Worm (Caenorhabditis elegans) whole organism, L2 larva: ENCODE measurements around the gene T10G3.3.
"Not testable (repeated sequence)": the region's sequence is repeated elsewhere in the genome, so short reads cannot be mapped to it uniquely, and the experiment has no call there.

Experiments used
- F13H6.1 ChIP-seq: sonication (generic microtip); optimal IDR thresholded peaks from 2 replicates; lab custom pipeline; 2016; ENCODE audit warnings: missing genetic modification characterization, missing compliant biosample characterization
- R02D3.7 ChIP-seq: fragments of 150-350 bp; optimal IDR thresholded peaks from 2 replicates; lab custom pipeline; 2014; ENCODE audit warnings: missing biosample characterization, missing genetic modification characterization
- Y55F3AM.14 ChIP-seq: fragments of 200-800 bp; sonication (Bioruptor generic); optimal IDR thresholded peaks from 2 replicates; lab custom pipeline; 2018; ENCODE audit warnings: mild to moderate bottlenecking, missing genetic modification characterization, missing compliant biosample characterization
- ama-1 ChIP-seq: fragments of 150-350 bp; optimal IDR thresholded peaks from 2 replicates; lab custom pipeline; 2018; ENCODE audit warnings: inconsistent platforms
- blmp-1 ChIP-seq: sonication (generic microtip); optimal IDR thresholded peaks from 2 replicates; lab custom pipeline; 2017; ENCODE audit warnings: missing genetic modification characterization, mild to moderate bottlenecking, missing compliant biosample characterization, antibody characterized with exemption, moderate library complexity; ENCODE audit not compliant: insufficient read depth
- ceh-82 ChIP-seq: fragments of 150-350 bp; optimal IDR thresholded peaks from 2 replicates; lab custom pipeline; 2014; ENCODE audit warnings: missing biosample characterization, missing genetic modification characterization
- dmd-4 ChIP-seq: sonication (generic microtip); optimal IDR thresholded peaks from 2 replicates; lab custom pipeline; 2017; ENCODE audit warnings: missing biosample characterization, missing genetic modification characterization
- elt-3 ChIP-seq: sonication (generic microtip); optimal IDR thresholded peaks from 2 replicates; lab custom pipeline; 2017; ENCODE audit warnings: missing biosample characterization, missing genetic modification characterization
- gmeb-1 ChIP-seq: fragments of 150-350 bp; optimal IDR thresholded peaks from 2 replicates; lab custom pipeline; 2014; ENCODE audit warnings: missing biosample characterization, missing genetic modification characterization
- lin-11 ChIP-seq: fragments of 150-350 bp; sonication (generic microtip); optimal IDR thresholded peaks from 2 replicates; lab custom pipeline; 2014; ENCODE audit warnings: missing biosample characterization, missing genetic modification characterization, inconsistent platforms, mixed read lengths
- lin-39 ChIP-seq: fragments of 150-350 bp; optimal IDR thresholded peaks from 2 replicates; lab custom pipeline; 2014; ENCODE audit warnings: missing biosample characterization, missing genetic modification reagents, missing genetic modification characterization
- mbf-1 ChIP-seq: sonication (generic microtip); optimal IDR thresholded peaks from 2 replicates; lab custom pipeline; 2017; ENCODE audit warnings: missing biosample characterization, missing genetic modification characterization
- mdl-1 ChIP-seq, 2 experiments: fragments of 150-350 bp in 1 of 2; sonication (generic microtip) in 1 of 2; optimal IDR thresholded peaks; 2 replicates each; lab custom pipeline; 2017; ENCODE audit warnings: missing biosample characterization in 2 of 2, missing genetic modification characterization in 2 of 2
- nhr-10 ChIP-seq: sonication (generic microtip); optimal IDR thresholded peaks from 2 replicates; lab custom pipeline; 2017; ENCODE audit warnings: missing biosample characterization, missing genetic modification characterization
- nhr-129 ChIP-seq: fragments of 150-350 bp; optimal IDR thresholded peaks from 2 replicates; lab custom pipeline; 2014; ENCODE audit warnings: missing biosample characterization, missing genetic modification characterization
- nhr-23 ChIP-seq: fragments of 150-350 bp; optimal IDR thresholded peaks from 2 replicates; lab custom pipeline; 2014; ENCODE audit warnings: missing biosample characterization, missing genetic modification reagents, missing genetic modification characterization
- nhr-25 ChIP-seq: fragments of 150-350 bp; sonication (generic microtip); optimal IDR thresholded peaks from 3 replicates; lab custom pipeline; 2014; ENCODE audit warnings: missing biosample characterization, missing genetic modification characterization
- nhr-6 ChIP-seq: fragments of 150-350 bp; optimal IDR thresholded peaks from 2 replicates; lab custom pipeline; 2014; ENCODE audit warnings: missing biosample characterization, missing genetic modification characterization
- nhr-77 ChIP-seq: fragments of 150-350 bp; optimal IDR thresholded peaks from 2 replicates; lab custom pipeline; 2014; ENCODE audit warnings: missing biosample characterization, missing genetic modification characterization
- skn-1 ChIP-seq: sonication (generic microtip); optimal IDR thresholded peaks from 2 replicates; lab custom pipeline; 2017; ENCODE audit warnings: missing biosample characterization, missing genetic modification characterization
- unc-55 ChIP-seq: fragments of 150-350 bp; sonication (generic microtip); optimal IDR thresholded peaks from 3 replicates; lab custom pipeline; 2014; ENCODE audit warnings: missing biosample characterization, missing genetic modification reagents, missing genetic modification characterization
- zag-1 ChIP-seq: fragments of 150-350 bp; optimal IDR thresholded peaks from 2 replicates; lab custom pipeline; 2014; ENCODE audit warnings: missing biosample characterization, missing genetic modification characterization
- ztf-1 ChIP-seq: fragments of 200-800 bp; sonication (Bioruptor generic); conservative IDR thresholded peaks from 2 replicates; pipeline ENCODE4 v1.3.6; 2022; ENCODE audit warnings: missing genetic modification characterization, missing compliant biosample characterization
- ztf-11 ChIP-seq: sonication (generic microtip); optimal IDR thresholded peaks from 2 replicates; lab custom pipeline; 2017; ENCODE audit warnings: missing biosample characterization, missing genetic modification characterization

The T10G3.3 gene

ce11 chrV:13443535-13443934, 46.5 kb downstream of the T10G3.3 start, which contains the start of gene Y2H9A.6:
Gene Y2H9A.6 (plus strand): TSS chrV:13443835.
- not testable (repeated sequence) for TF ChIP-seq elt-3 (tag; lab: Kevin White, UChicago); Y55F3AM.14 (GFP tag; lab: Kevin White, UChicago); gmeb-1 (tag; lab: Kevin White, UChicago)

ce11 chrV:13442819-13443218, 47.2 kb downstream of the T10G3.3 start:
- TF ChIP-seq ama-1 (lab: Kevin White, UChicago) (no peak), nhr-10 (tag; lab: Kevin White, UChicago) (no peak), nhr-6 (tag; lab: Kevin White, UChicago) (no peak), ztf-1 (no peak), nhr-23 (tag; lab: Kevin White, UChicago) (no peak), unc-55 (GFP tag; lab: Kevin White, UChicago) (no peak), nhr-77 (tag; lab: Kevin White, UChicago) (no peak), F13H6.1 (tag; lab: Kevin White, UChicago) (no peak), nhr-129 (no peak), lin-39 (tag; lab: Kevin White, UChicago) (no peak), nhr-25 (no peak), skn-1 (tag; lab: Kevin White, UChicago) (no peak)

ce11 chrV:13441661-13442060, 48.3 kb downstream of the T10G3.3 start, which contains the start of gene col-162:
Gene col-162 (plus strand): TSS chrV:13441961.
- TF ChIP-seq zag-1 (no peak), mdl-1 (tag; optimal IDR thresholded peaks at IDR 0.05; lab: Kevin White, UChicago) (no peak), R02D3.7 (tag; lab: Kevin White, UChicago) (no peak), mbf-1 (tag; lab: Kevin White, UChicago) (no peak), lin-39 (tag; lab: Kevin White, UChicago) (no peak), ceh-82 (tag; lab: Kevin White, UChicago) (no peak), ztf-11 (no peak), nhr-77 (tag; lab: Kevin White, UChicago) (no peak), dmd-4 (tag; lab: Kevin White, UChicago) (no peak), lin-11 (tag; lab: Kevin White, UChicago) (no peak), Y55F3AM.14 (GFP tag; lab: Kevin White, UChicago) (no peak), nhr-23 (tag; lab: Kevin White, UChicago) (no peak)

ce11 chrV:13437473-13438074, 52.4 kb downstream of the T10G3.3 start, which contains the start of gene mes-4:
Gene mes-4 (minus strand): TSS chrV:13437545.
- TF ChIP-seq blmp-1 (tag; lab: Kevin White, UChicago) (no peak), gmeb-1 (tag; lab: Kevin White, UChicago) (peak; percentile 49)
